Fruit fly (Drosophila melanogaster) whole organism, embryonic: ENCODE results near the gene CG33490.
"Not testable (repeated sequence)": the region's sequence is repeated elsewhere in the genome, so short reads cannot be mapped to it uniquely, and the experiment has no call there.

Experiments
- Bgb ChIP-seq: fragments of 200-800 bp; sonication (Bioruptor generic); IDR thresholded peaks from 2 replicates; pipeline ENCODE4 v1.3.6; 2022; ENCODE audit warnings: missing biosample characterization, missing genetic modification characterization; ENCODE audit not compliant: partially characterized antibody
- CG1024 ChIP-seq: fragments of 200-800 bp; sonication (Bioruptor generic); IDR thresholded peaks from 2 replicates; pipeline ENCODE4 v1.3.6; 2022; ENCODE audit warnings: missing biosample characterization, missing genetic modification characterization
- CG11093 ChIP-seq: fragments of 200-800 bp; sonication (Bioruptor generic); IDR thresholded peaks from 3 replicates; pipeline ENCODE4 v1.3.6; 2022; ENCODE audit warnings: missing biosample characterization, missing genetic modification characterization
- CG11696 ChIP-seq: fragments of 200-800 bp; sonication (Bioruptor generic); IDR thresholded peaks from 2 replicates; pipeline ENCODE4 v1.3.6; 2022; ENCODE audit warnings: missing biosample characterization, missing genetic modification characterization
- CG12219 ChIP-seq: fragments of 200-800 bp; sonication (Bioruptor generic); optimal IDR thresholded peaks from 3 replicates; lab custom pipeline; 2018; ENCODE audit warnings: missing biosample characterization, mild to moderate bottlenecking, missing genetic modification characterization
- CG13123 ChIP-seq: fragments of 200-800 bp; sonication (Bioruptor generic); optimal IDR thresholded peaks from 2 replicates; lab custom pipeline; 2016; ENCODE audit warnings: missing biosample characterization, missing genetic modification characterization
- CG13296 ChIP-seq: fragments of 200-800 bp; sonication (Bioruptor generic); optimal IDR thresholded peaks from 3 replicates; lab custom pipeline; 2018; ENCODE audit warnings: missing biosample characterization, mild to moderate bottlenecking, missing genetic modification characterization
- CG13624 ChIP-seq: fragments of 200-800 bp; sonication (Bioruptor generic); optimal IDR thresholded peaks from 2 replicates; lab custom pipeline; 2016; ENCODE audit warnings: missing biosample characterization, missing genetic modification characterization
- CG15269 ChIP-seq: fragments of 200-800 bp; sonication (Bioruptor generic); optimal IDR thresholded peaks from 2 replicates; lab custom pipeline; 2018; ENCODE audit warnings: missing biosample characterization, mild to moderate bottlenecking, missing genetic modification characterization, moderate library complexity
- CG15514 ChIP-seq: fragments of 200-800 bp; sonication (Bioruptor generic); optimal IDR thresholded peaks from 3 replicates; lab custom pipeline; 2017; ENCODE audit warnings: missing biosample characterization, missing genetic modification characterization, mild to moderate bottlenecking, moderate library complexity, missing genetic modification reagents
- CG18011 ChIP-seq: fragments of 200-800 bp; sonication (Bioruptor generic); optimal IDR thresholded peaks from 2 replicates; lab custom pipeline; 2017; ENCODE audit warnings: missing biosample characterization, missing genetic modification characterization, mild to moderate bottlenecking, moderate library complexity, missing genotype
- CG32532 ChIP-seq: fragments of 200-800 bp; sonication (Bioruptor generic); IDR thresholded peaks from 2 replicates; pipeline ENCODE4 v1.3.6; 2022; ENCODE audit warnings: missing biosample characterization, missing genetic modification characterization
- CG33557 ChIP-seq: fragments of 200-800 bp; sonication (Bioruptor generic); optimal IDR thresholded peaks from 2 replicates; lab custom pipeline; 2019; ENCODE audit warnings: missing biosample characterization, mild to moderate bottlenecking, missing genetic modification characterization, moderate library complexity
- CG3726 ChIP-seq: fragments of 200-800 bp; sonication (Bioruptor generic); IDR thresholded peaks from 3 replicates; pipeline ENCODE4, ENCODE4 v1.3.6; 2022; ENCODE audit warnings: missing biosample characterization, missing genetic modification characterization
- CG6854 ChIP-seq: fragments of 200-800 bp; sonication (Bioruptor generic); optimal IDR thresholded peaks from 3 replicates; lab custom pipeline; 2017; ENCODE audit warnings: missing biosample characterization, mild to moderate bottlenecking, missing genetic modification characterization
- CG9797 ChIP-seq: fragments of 200-800 bp; sonication (Bioruptor generic); optimal IDR thresholded peaks from 3 replicates; lab custom pipeline; 2018; ENCODE audit warnings: missing biosample characterization, mild to moderate bottlenecking, missing genetic modification characterization
- CHES-1-like ChIP-seq: fragments of 200-800 bp; sonication (Bioruptor generic); optimal IDR thresholded peaks from 2 replicates; lab custom pipeline; 2016; ENCODE audit warnings: missing biosample characterization, missing genetic modification characterization
- Dip3 ChIP-seq: fragments of 200-800 bp; sonication (Bioruptor generic); optimal IDR thresholded peaks from 3 replicates; lab custom pipeline; 2016; ENCODE audit warnings: missing biosample characterization, missing genetic modification characterization
- Doc3 ChIP-seq: fragments of 200-800 bp; sonication (Bioruptor generic); IDR thresholded peaks from 3 replicates; pipeline ENCODE4 v1.3.6; 2022; ENCODE audit warnings: missing biosample characterization, missing genetic modification characterization; ENCODE audit not compliant: partially characterized antibody
- ERR ChIP-seq: fragments of 200-800 bp; sonication (Bioruptor generic); optimal IDR thresholded peaks from 2 replicates; lab custom pipeline; 2016; ENCODE audit warnings: missing biosample characterization, missing genetic modification characterization
- Eip74EF ChIP-seq, 2 experiments: fragments of 200-800 bp in 1 of 2; fragments of >200 bp in 1 of 2; sonication (Bioruptor generic) in 1 of 2; optimal IDR thresholded peaks; 2 replicates each; lab custom pipeline; 2017 to 2019; ENCODE audit warnings: missing biosample characterization in 2 of 2, missing genetic modification characterization in 2 of 2, mild to moderate bottlenecking in 1 of 2, moderate library complexity in 1 of 2
- GATAe ChIP-seq: fragments of 200-800 bp; sonication (Bioruptor generic); conservative IDR thresholded peaks from 2 replicates; pipeline ENCODE4 v1.3.6; 2022; ENCODE audit warnings: missing biosample characterization, missing genetic modification characterization
- H2.0 ChIP-seq: fragments of 200-800 bp; sonication (Bioruptor generic); IDR thresholded peaks from 2 replicates; pipeline ENCODE4 v1.3.6; 2022; ENCODE audit warnings: missing biosample characterization, missing genetic modification characterization
- HHEX ChIP-seq: fragments of 200-800 bp; sonication (Bioruptor generic); optimal IDR thresholded peaks from 3 replicates; lab custom pipeline; 2017; ENCODE audit warnings: missing biosample characterization, mild to moderate bottlenecking, missing genetic modification characterization, missing genetic modification reagents
- HmgD ChIP-seq: fragments of 200-800 bp; sonication (Bioruptor generic); optimal IDR thresholded peaks from 3 replicates; lab custom pipeline; 2016; ENCODE audit warnings: missing biosample characterization, missing genetic modification characterization
- Hr78 ChIP-seq, 2 experiments: fragments of 200-800 bp in 1 of 2; fragments of >200 bp in 1 of 2; sonication (Bioruptor generic) in 1 of 2; optimal IDR thresholded peaks; 2 replicates each; lab custom pipeline; 2017 to 2019; ENCODE audit warnings: missing biosample characterization in 2 of 2, missing genetic modification characterization in 2 of 2, mild to moderate bottlenecking in 1 of 2, moderate library complexity in 1 of 2
- Jarid2 ChIP-seq: fragments of 200-800 bp; sonication (Bioruptor generic); optimal IDR thresholded peaks from 3 replicates; lab custom pipeline; 2017; ENCODE audit warnings: mild to moderate bottlenecking, missing biosample characterization, missing genetic modification reagents, missing genetic modification characterization
- Meics ChIP-seq: fragments of 200-800 bp; sonication (Bioruptor generic); optimal IDR thresholded peaks from 2 replicates; lab custom pipeline; 2017; ENCODE audit warnings: missing biosample characterization, mild to moderate bottlenecking, missing genetic modification characterization
- bcd ChIP-seq: fragments of 200-800 bp; sonication (Bioruptor generic); optimal IDR thresholded peaks from 2 replicates; lab custom pipeline; 2017; ENCODE audit warnings: missing biosample characterization, mild to moderate bottlenecking, missing genetic modification characterization
- eyg ChIP-seq: fragments of 200-800 bp; sonication (Bioruptor generic); optimal IDR thresholded peaks from 3 replicates; lab custom pipeline; 2016; ENCODE audit warnings: missing biosample characterization, missing genetic modification characterization
- hb ChIP-seq: fragments of 200-800 bp; sonication (Bioruptor generic); IDR thresholded peaks from 3 replicates; pipeline ENCODE4 v1.3.6; 2022; ENCODE audit warnings: missing biosample characterization, missing genetic modification characterization; ENCODE audit not compliant: partially characterized antibody
- lola ChIP-seq, 3 experiments: fragments of >200 bp in 2 of 3; fragments of 200-800 bp in 1 of 3; sonication (Bioruptor generic) in 1 of 3; optimal IDR thresholded peaks; 2 replicates each; lab custom pipeline; 2017 to 2019; ENCODE audit warnings: missing biosample characterization in 3 of 3, missing genetic modification characterization in 3 of 3, mild to moderate bottlenecking in 1 of 3, moderate library complexity in 1 of 3
- lov ChIP-seq, 2 experiments: fragments of 200-800 bp in 1 of 2; fragments of >200 bp in 1 of 2; sonication (Bioruptor generic) in 1 of 2; IDR thresholded peaks in 1 of 2; optimal IDR thresholded peaks in 1 of 2; 2 replicates in 1 of 2; 3 replicates in 1 of 2; pipeline versions ENCODE4 v1.3.6 to Lab custom; 2017 to 2022; ENCODE audit warnings: missing biosample characterization in 1 of 2, missing genetic modification characterization in 1 of 2
- prd ChIP-seq, 3 experiments: fragments of >200 bp in 2 of 3; fragments of 200-800 bp in 1 of 3; sonication (Bioruptor generic) in 1 of 3; optimal IDR thresholded peaks in 2 of 3; IDR thresholded peaks in 1 of 3; 2 replicates in 2 of 3; 3 replicates in 1 of 3; pipeline versions ENCODE4 v1.3.6 to Lab custom; 2017 to 2022; ENCODE audit warnings: missing biosample characterization in 1 of 3, missing genetic modification characterization in 1 of 3
- rib ChIP-seq: fragments of 200-800 bp; sonication (Bioruptor generic); IDR thresholded peaks from 2 replicates; pipeline ENCODE4 v1.3.6; 2022; ENCODE audit warnings: missing biosample characterization, missing genetic modification characterization
- sens ChIP-seq: fragments of 200-800 bp; sonication (Bioruptor generic); peaks from one replicate; lab custom pipeline; 2016; ENCODE audit warnings: missing biosample characterization, missing genetic modification characterization
- slp2 ChIP-seq: fragments of 200-800 bp; sonication (Bioruptor generic); optimal IDR thresholded peaks from 2 replicates; lab custom pipeline; 2016; ENCODE audit warnings: missing biosample characterization, missing genetic modification characterization
- sug ChIP-seq: fragments of 200-800 bp; optimal IDR thresholded peaks from 2 replicates; lab custom pipeline; 2019; ENCODE audit warnings: missing biosample characterization, mild to moderate bottlenecking, missing genetic modification characterization, moderate library complexity
- zfh1 ChIP-seq: fragments of 200-800 bp; sonication (Bioruptor generic); IDR thresholded peaks from 3 replicates; pipeline ENCODE4 v1.3.6; 2022; ENCODE audit warnings: missing biosample characterization, missing genetic modification characterization

Gene CG33490

DNA sequence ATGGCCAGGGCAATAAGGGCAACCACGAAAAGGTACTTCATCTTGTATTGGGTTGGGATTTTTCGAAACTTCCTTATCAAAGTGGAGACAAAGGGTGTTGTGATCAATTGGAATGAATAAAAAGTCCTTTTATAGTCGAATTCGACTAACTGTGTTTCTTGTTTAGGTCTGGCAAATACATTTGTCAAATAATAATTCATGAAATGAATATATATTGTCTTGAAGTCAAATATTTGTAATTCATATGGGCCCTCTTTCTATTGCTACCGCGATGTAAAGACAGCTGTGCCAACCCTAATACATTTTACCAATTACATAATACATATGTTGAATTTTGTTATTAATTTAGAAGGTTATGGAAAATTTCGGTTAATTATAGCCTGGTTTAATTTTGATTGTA, 2.9 kb upstream of the CG33490 start, which contains the start of gene CG33271 (continued):
- TF ChIP-seq lola (GFP tag; optimal IDR thresholded peaks at IDR 0.05; lab: Kevin White, UChicago): no peak
- TF ChIP-seq CG15269: peak; percentile 7
- no peak for TF ChIP-seq slp2 (GFP tag; lab: Kevin White, UChicago)
- no peak for TF ChIP-seq CG12219
- TF ChIP-seq CG15514 (GFP tag; lab: Kevin White, UChicago): peak; percentile 40
- peak; percentile 2 for TF ChIP-seq CG13296 (GFP tag; lab: Kevin White, UChicago)
- TF ChIP-seq Meics (GFP tag; lab: Kevin White, UChicago): peak; percentile 31

DNA sequence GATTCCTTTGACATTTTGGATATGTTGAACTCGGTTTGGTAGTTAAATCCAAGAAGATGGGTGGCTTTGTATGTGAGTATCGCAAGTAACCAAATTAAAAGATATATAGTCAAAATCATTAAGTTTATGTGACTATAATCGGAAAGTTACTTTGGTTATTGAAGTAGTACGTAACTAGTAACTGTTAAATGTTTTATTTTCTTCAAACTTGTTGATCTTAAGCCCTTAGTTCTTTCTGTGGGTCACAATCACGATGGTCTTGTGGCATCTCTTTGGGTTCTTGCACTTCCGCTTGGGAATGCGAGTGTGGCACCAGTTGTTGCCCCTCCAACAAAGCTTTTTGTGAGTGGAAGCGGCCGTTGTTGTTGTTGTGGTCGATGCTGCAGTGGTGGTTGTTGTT, 2.5 kb upstream of the CG33490 start, which contains the start of gene CG33489:
Gene CG33489 (minus strand): TSS at position 101 of the 400 bp plus-strand sequence.
- not testable (repeated sequence) for TF ChIP-seq CG1024 (GFP tag; lab: Robert Waterston, UW); CG11093 (GFP tag; lab: Robert Waterston, UW); lov (optimal IDR thresholded peaks at IDR 0.05; lab: Kevin White, UChicago); lov (GFP tag; IDR thresholded peaks at IDR 0.05; lab: Robert Waterston, UW)
- TF ChIP-seq, all 482 proteins: peak for 0; not testable (repeated sequence) for 482

DNA sequence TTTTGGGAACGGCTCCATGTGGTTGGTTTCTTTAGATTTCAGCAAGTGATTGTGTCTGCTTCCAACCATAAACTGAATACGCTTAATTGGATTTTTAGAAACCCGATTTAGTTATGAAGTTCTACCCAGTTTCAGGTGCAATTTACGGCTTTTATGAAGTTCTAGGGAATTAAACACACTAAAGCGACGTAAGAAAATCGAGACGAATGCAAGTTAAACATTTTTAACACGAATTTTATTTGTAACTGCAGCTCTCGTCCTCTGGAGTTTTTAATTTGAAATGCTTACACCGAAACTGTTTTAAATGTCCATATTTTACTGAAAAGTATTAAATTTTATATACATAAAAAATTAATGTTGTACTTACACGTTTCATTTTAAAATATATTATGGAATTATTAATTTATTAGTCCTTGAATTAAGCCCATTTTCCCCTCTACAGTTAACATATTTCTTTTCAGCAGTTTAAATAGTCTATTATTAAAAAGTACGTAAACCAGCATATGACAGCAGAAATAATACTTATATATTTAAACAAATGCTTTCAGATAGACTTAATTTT, 10.4 kb downstream of the CG33490 start, which contains the start of the genes CG46412 and CG33267:
Gene CG46412 (minus strand): TSS at position 101 of the 562 bp plus-strand sequence.
Gene CG33267 (plus strand): TSS at position 512 of the 562 bp plus-strand sequence.
- TF ChIP-seq bcd (no peak), sens (GFP tag; lab: Kevin White, UChicago) (peak; percentile 30)

DNA sequence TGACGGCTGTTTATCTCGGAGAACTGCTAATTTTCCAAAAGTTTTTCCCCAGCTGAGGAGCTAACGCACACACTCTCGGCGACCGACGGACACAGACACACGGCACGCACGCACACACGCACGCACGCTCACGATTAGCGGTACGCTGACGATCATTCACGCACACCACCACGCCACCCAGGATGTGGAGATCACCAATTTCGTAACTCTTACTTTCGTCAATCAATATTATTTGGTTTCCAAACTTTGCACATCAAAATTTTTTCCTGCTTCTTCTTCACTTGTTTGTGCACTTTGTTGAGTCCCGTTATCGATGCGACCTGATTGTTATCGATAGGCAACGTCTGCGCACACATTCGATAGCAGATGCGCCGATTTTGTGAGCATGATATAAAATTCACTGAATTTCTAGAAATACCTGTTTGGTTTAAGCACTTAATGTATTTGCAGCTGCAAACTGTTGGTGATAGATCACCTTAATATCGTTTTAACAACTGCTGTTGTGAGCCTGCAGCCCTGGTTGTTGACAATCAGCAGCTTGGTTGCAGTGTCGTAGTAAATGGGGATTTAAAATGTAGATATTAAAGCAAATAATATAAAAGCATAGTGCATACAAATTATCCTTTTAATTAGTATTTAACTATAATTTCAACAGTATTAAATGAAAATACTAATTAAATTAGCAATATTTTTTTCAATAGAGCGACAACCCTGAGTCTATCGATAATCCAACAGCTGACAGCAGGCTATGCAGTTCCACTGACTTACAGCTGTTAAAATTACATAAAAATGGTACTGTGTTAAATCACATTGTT, 12.3 kb downstream of the CG33490 start, which contains the start of the genes CG7394 and Mob2:
Gene CG7394 (plus strand): TSS at position 51 of the 815 bp plus-strand sequence.
Gene Mob2 (minus strand): TSS at position 288 of the 815 bp plus-strand sequence.
- peak; percentile 60; the same call in 2 of the 3 replicates for TF ChIP-seq hb (GFP tag; lab: Robert Waterston, UW)
- peak in 1 of 2 experiments; percentile 40 for TF ChIP-seq Hr78 (GFP tag; optimal IDR thresholded peaks at IDR 0.05; lab: Kevin White, UChicago)
- TF ChIP-seq CG13296 (GFP tag; lab: Kevin White, UChicago): peak; percentile 83
- peak; percentile 88 for TF ChIP-seq sug (tag; lab: Kevin White, UChicago)
- peak; percentile 87 for TF ChIP-seq rib (GFP tag; lab: Robert Waterston, UW)
- TF ChIP-seq ERR (GFP tag; lab: Kevin White, UChicago): peak; percentile 41
- peak; percentile 93 for TF ChIP-seq Doc3
- peak; percentile 81 for TF ChIP-seq CG18011 (GFP tag; lab: Kevin White, UChicago)
- peak; percentile 88 for TF ChIP-seq CHES-1-like (GFP tag; lab: Kevin White, UChicago)
- TF ChIP-seq CG33557: peak; percentile 71
- peak; percentile 81 for TF ChIP-seq CG3726 (GFP tag; lab: Robert Waterston, UW)
- peak; percentile 88 for TF ChIP-seq CG13123
- peak; percentile 81 for TF ChIP-seq CG13624 (GFP tag; lab: Kevin White, UChicago)
- peak in 1 of 2 experiments; percentile 70 for TF ChIP-seq Eip74EF (GFP tag; optimal IDR thresholded peaks at IDR 0.05; lab: Kevin White, UChicago)
- peak; percentile 30 for TF ChIP-seq Jarid2 (GFP tag; lab: Kevin White, UChicago)
- peak; percentile 64 for TF ChIP-seq GATAe (GFP tag; lab: Robert Waterston, UW)
- peak; percentile 92 for TF ChIP-seq H2.0 (GFP tag; lab: Robert Waterston, UW)
- TF ChIP-seq CG32532 (GFP tag; lab: Robert Waterston, UW): peak; percentile 94
- peak; percentile 52; the same call in 1 of the 2 replicates for TF ChIP-seq CG11696 (GFP tag; lab: Robert Waterston, UW)
- no peak for TF ChIP-seq prd (optimal IDR thresholded peaks at IDR 0.05; lab: Kevin White, UChicago)
- TF ChIP-seq prd (GFP tag; IDR thresholded peaks at IDR 0.05; lab: Robert Waterston, UW): peak; percentile 92
- peak; percentile 83 for TF ChIP-seq Bgb (GFP tag; lab: Robert Waterston, UW)
- TF ChIP-seq CG12219: peak; percentile 77
- peak; percentile 89 for TF ChIP-seq zfh1 (GFP tag; lab: Robert Waterston, UW)
- TF ChIP-seq eyg (GFP tag; lab: Kevin White, UChicago): peak; percentile 64
- TF ChIP-seq Dip3: peak; percentile 89
- peak; percentile 60 for TF ChIP-seq CG9797
- TF ChIP-seq HHEX (GFP tag; lab: Kevin White, UChicago): peak; percentile 80
- peak; percentile 12 for TF ChIP-seq HmgD (GFP tag; lab: Kevin White, UChicago)
- TF ChIP-seq CG6854 (GFP tag; lab: Kevin White, UChicago): no peak
